Fruit fly (Drosophila melanogaster) S2 (cell line): ENCODE data around the gene Cyt-c-p.
A peak's percentile ranks its signal among the peaks of the same experiment; 100 is the strongest.

Experiments
- CG8478 ChIP-seq: fragments of >200 bp; optimal IDR thresholded peaks from 2 replicates; lab custom pipeline; 2018
- CTCF ChIP-seq, 2 experiments: fragments of >200 bp; optimal IDR thresholded peaks; 2 replicates each; lab custom pipeline; 2018

DNA sequence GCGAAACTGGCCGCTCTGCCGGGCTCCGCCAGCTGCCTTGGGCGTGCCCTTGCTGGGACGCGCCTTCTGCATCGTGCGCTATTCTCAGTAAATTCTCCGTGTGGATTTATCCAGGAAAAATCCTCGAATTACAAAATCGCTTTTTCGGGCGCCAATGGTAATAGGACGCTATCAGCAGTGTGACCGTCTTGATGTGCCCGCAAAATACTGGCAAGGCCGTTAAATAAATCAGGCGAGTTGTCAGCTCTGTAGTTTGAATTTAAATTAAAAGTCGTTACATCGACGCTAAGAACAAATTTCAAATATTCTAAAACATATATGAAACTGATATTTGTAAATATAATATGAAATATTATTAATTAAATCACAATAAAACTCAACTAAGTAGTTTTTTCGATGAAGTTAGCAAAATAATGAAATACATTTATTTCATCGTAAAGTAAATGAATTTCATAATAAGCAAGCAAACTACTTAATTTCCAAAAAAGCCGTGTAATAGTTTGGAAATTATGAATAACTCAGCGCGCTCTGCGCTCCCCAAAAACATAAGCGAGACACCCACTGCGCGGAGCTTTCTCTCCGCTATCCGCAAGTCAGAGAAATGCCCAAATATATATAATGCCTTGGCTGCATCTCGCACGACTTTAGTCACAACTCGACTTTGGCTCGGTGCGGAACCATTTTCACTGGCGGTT lies 18.6 kb downstream of the Cyt-c-p start, which contains the start of the genes glu and ChLD3:
- TF ChIP-seq CG8478 (lab: Kevin White, UChicago) (no peak), CTCF (optimal IDR thresholded peaks at IDR 0.05; lab: Kevin White, UChicago) (peak in 1 of 2 experiments; percentile 40)
